Fruit fly (Drosophila melanogaster) whole organism, embryonic: Measurements from ENCODE around the gene CG32432.
A peak's percentile ranks its signal among the peaks of the same experiment; 100 is the strongest.

Experiments used
- Awh ChIP-seq: fragments of 200-800 bp; sonication (Bioruptor generic); IDR thresholded peaks from 2 replicates; pipeline ENCODE4, ENCODE4 v1.3.6; 2022; ENCODE audit warnings: missing biosample characterization, missing genetic modification characterization
- BtbVII ChIP-seq: fragments of 200-800 bp; sonication (Bioruptor generic); optimal IDR thresholded peaks from 3 replicates; lab custom pipeline; 2017; ENCODE audit warnings: missing biosample characterization, mild to moderate bottlenecking, missing genetic modification characterization
- CG11504 ChIP-seq: fragments of 200-800 bp; sonication (Bioruptor generic); optimal IDR thresholded peaks from 3 replicates; lab custom pipeline; 2019; ENCODE audit warnings: missing biosample characterization, mild to moderate bottlenecking, missing genetic modification characterization, moderate library complexity
- CG11695 ChIP-seq: fragments of 200-800 bp; sonication (Bioruptor generic); IDR thresholded peaks from 3 replicates; pipeline ENCODE4 v1.3.6; 2022; ENCODE audit warnings: missing biosample characterization, missing genetic modification characterization
- CG12071 ChIP-seq: fragments of 200-800 bp; sonication (Bioruptor generic); optimal IDR thresholded peaks from 3 replicates; lab custom pipeline; 2018; ENCODE audit warnings: missing biosample characterization, mild to moderate bottlenecking, missing genetic modification characterization
- CG12219 ChIP-seq: fragments of 200-800 bp; sonication (Bioruptor generic); optimal IDR thresholded peaks from 3 replicates; lab custom pipeline; 2018; ENCODE audit warnings: missing biosample characterization, mild to moderate bottlenecking, missing genetic modification characterization
- CG13424 ChIP-seq: fragments of 200-800 bp; sonication (Bioruptor generic); optimal IDR thresholded peaks from 2 replicates; lab custom pipeline; 2019; ENCODE audit warnings: missing biosample characterization, mild to moderate bottlenecking, missing genetic modification characterization, moderate library complexity
- CG16815 ChIP-seq: fragments of 200-800 bp; sonication (Bioruptor generic); optimal IDR thresholded peaks from 3 replicates; lab custom pipeline; 2017; ENCODE audit warnings: missing biosample characterization, mild to moderate bottlenecking, missing genetic modification characterization
- CG17359 ChIP-seq: fragments of 200-800 bp; sonication (Bioruptor generic); optimal IDR thresholded peaks from 3 replicates; lab custom pipeline; 2018; ENCODE audit warnings: missing biosample characterization, mild to moderate bottlenecking, missing genetic modification characterization, moderate library complexity
- CG17385 ChIP-seq: fragments of 200-800 bp; sonication (Bioruptor generic); optimal IDR thresholded peaks from 3 replicates; lab custom pipeline; 2018; ENCODE audit warnings: missing biosample characterization, mild to moderate bottlenecking, missing genetic modification characterization
- CG4707 ChIP-seq: fragments of 200-800 bp; sonication (Bioruptor generic); optimal IDR thresholded peaks from 2 replicates; lab custom pipeline; 2018; ENCODE audit warnings: missing biosample characterization, mild to moderate bottlenecking, missing genetic modification characterization, moderate library complexity
- CG4820 ChIP-seq: fragments of 200-800 bp; sonication (Bioruptor generic); optimal IDR thresholded peaks from 3 replicates; lab custom pipeline; 2016; ENCODE audit warnings: missing biosample characterization, missing genetic modification characterization
- CG5180 ChIP-seq: fragments of 200-800 bp; sonication (Bioruptor generic); optimal IDR thresholded peaks from 3 replicates; lab custom pipeline; 2017; ENCODE audit warnings: missing biosample characterization, missing genetic modification characterization, mild to moderate bottlenecking, moderate library complexity, missing genetic modification reagents
- CG6765 ChIP-seq: fragments of 200-800 bp; sonication (Bioruptor generic); optimal IDR thresholded peaks from 3 replicates; lab custom pipeline; 2017; ENCODE audit warnings: missing biosample characterization, mild to moderate bottlenecking, missing genetic modification characterization
- CG7357 ChIP-seq: fragments of 200-800 bp; sonication (Bioruptor generic); IDR thresholded peaks from 3 replicates; pipeline ENCODE4 v1.3.6; 2022; ENCODE audit warnings: missing biosample characterization, missing genetic modification characterization
- CG7963 ChIP-seq: fragments of 200-800 bp; sonication (Bioruptor generic); IDR thresholded peaks from 3 replicates; pipeline ENCODE4 v1.3.6; 2022; ENCODE audit warnings: missing biosample characterization, missing genetic modification characterization; ENCODE audit not compliant: partially characterized antibody
- CG8944 ChIP-seq: fragments of 200-800 bp; sonication (Bioruptor generic); optimal IDR thresholded peaks from 3 replicates; lab custom pipeline; 2016; ENCODE audit warnings: missing biosample characterization, missing genetic modification characterization
- CG9609 ChIP-seq: fragments of 200-800 bp; sonication (Bioruptor generic); optimal IDR thresholded peaks from 3 replicates; lab custom pipeline; 2016; ENCODE audit warnings: missing biosample characterization, missing genetic modification characterization
- CTCF ChIP-seq: fragments of 200-800 bp; sonication (Bioruptor generic); optimal IDR thresholded peaks from 2 replicates; lab custom pipeline; 2017; ENCODE audit warnings: missing biosample characterization, mild to moderate bottlenecking, missing genetic modification characterization, moderate library complexity
- Dip2 ChIP-seq: fragments of 200-800 bp; sonication (Bioruptor generic); IDR thresholded peaks from 2 replicates; pipeline ENCODE4 v1.3.6; 2022; ENCODE audit warnings: missing biosample characterization, missing genetic modification characterization
- Drgx ChIP-seq: fragments of 200-800 bp; sonication (Bioruptor generic); IDR thresholded peaks from 2 replicates; pipeline ENCODE4 v1.3.6; 2022; ENCODE audit warnings: missing biosample characterization, missing genetic modification characterization
- Fer3 ChIP-seq: fragments of 200-800 bp; sonication (Bioruptor generic); optimal IDR thresholded peaks from 2 replicates; lab custom pipeline; 2018; ENCODE audit warnings: missing biosample characterization, mild to moderate bottlenecking, missing genetic modification characterization, moderate library complexity
- Nf-YC ChIP-seq: fragments of 200-800 bp; optimal IDR thresholded peaks from 3 replicates; lab custom pipeline; 2019; ENCODE audit warnings: missing biosample characterization, mild to moderate bottlenecking, missing genetic modification characterization, moderate library complexity
- Ptx1 ChIP-seq: fragments of 200-800 bp; sonication (Bioruptor generic); IDR thresholded peaks from 2 replicates; pipeline ENCODE4 v1.3.6; 2022; ENCODE audit warnings: missing biosample characterization, missing genetic modification characterization
- Spps ChIP-seq: fragments of 200-800 bp; sonication (Bioruptor generic); optimal IDR thresholded peaks from 2 replicates; lab custom pipeline; 2018; ENCODE audit warnings: missing biosample characterization, mild to moderate bottlenecking, missing genetic modification characterization
- Ssrp ChIP-seq: fragments of 200-800 bp; sonication (Bioruptor generic); optimal IDR thresholded peaks from 2 replicates; lab custom pipeline; 2018; ENCODE audit warnings: missing biosample characterization, mild to moderate bottlenecking, missing genetic modification characterization, moderate library complexity
- Taf1 ChIP-seq: fragments of 200-800 bp; sonication (Bioruptor generic); IDR thresholded peaks from 2 replicates; pipeline ENCODE4 v1.3.6; 2022; ENCODE audit warnings: missing biosample characterization, missing genetic modification characterization
- abd-A ChIP-seq: fragments of 200-800 bp; sonication (Bioruptor generic); optimal IDR thresholded peaks from 3 replicates; lab custom pipeline; 2019; ENCODE audit warnings: missing biosample characterization, mild to moderate bottlenecking, missing genetic modification characterization, moderate library complexity
- bowl ChIP-seq: fragments of 200-800 bp; sonication (Bioruptor generic); IDR thresholded peaks from 2 replicates; pipeline ENCODE4 v1.3.6; 2022; ENCODE audit warnings: missing biosample characterization, missing genetic modification characterization
- dm ChIP-seq: fragments of 200-800 bp; sonication (Bioruptor generic); optimal IDR thresholded peaks from 3 replicates; lab custom pipeline; 2016; ENCODE audit warnings: missing biosample characterization, missing genetic modification characterization
- en ChIP-seq: fragments of 200-800 bp; sonication (Bioruptor generic); optimal IDR thresholded peaks from 2 replicates; lab custom pipeline; 2016; ENCODE audit warnings: missing biosample characterization, missing genetic modification characterization
- ewg ChIP-seq: fragments of 200-800 bp; sonication (Bioruptor generic); optimal IDR thresholded peaks from 3 replicates; lab custom pipeline; 2017; ENCODE audit warnings: mild to moderate bottlenecking, missing biosample characterization, missing genetic modification reagents, missing genetic modification characterization
- fd64A ChIP-seq: fragments of 200-800 bp; sonication (Bioruptor generic); optimal IDR thresholded peaks from 3 replicates; lab custom pipeline; 2018; ENCODE audit warnings: missing biosample characterization, mild to moderate bottlenecking, missing genetic modification characterization
- ftz-f1 ChIP-seq: fragments of 200-800 bp; sonication (Bioruptor generic); optimal IDR thresholded peaks from 2 replicates; lab custom pipeline; 2016; ENCODE audit warnings: missing biosample characterization, missing genetic modification characterization
- fu2 ChIP-seq: fragments of 200-800 bp; sonication (Bioruptor generic); optimal IDR thresholded peaks from 2 replicates; lab custom pipeline; 2016; ENCODE audit warnings: missing biosample characterization, missing genetic modification characterization
- gsb-n ChIP-seq: fragments of 200-800 bp; sonication (Bioruptor generic); optimal IDR thresholded peaks from 3 replicates; lab custom pipeline; 2018; ENCODE audit warnings: missing biosample characterization, mild to moderate bottlenecking, missing genetic modification characterization
- kni ChIP-seq: fragments of 200-800 bp; sonication (Bioruptor generic); optimal IDR thresholded peaks from 3 replicates; lab custom pipeline; 2017; ENCODE audit warnings: mild to moderate bottlenecking, missing biosample characterization, missing genetic modification reagents, missing genetic modification characterization
- lov ChIP-seq, 2 experiments: fragments of 200-800 bp in 1 of 2; fragments of >200 bp in 1 of 2; sonication (Bioruptor generic) in 1 of 2; IDR thresholded peaks in 1 of 2; optimal IDR thresholded peaks in 1 of 2; 2 replicates in 1 of 2; 3 replicates in 1 of 2; pipeline versions ENCODE4 v1.3.6 to Lab custom; 2017 to 2022; ENCODE audit warnings: missing biosample characterization in 1 of 2, missing genetic modification characterization in 1 of 2
- mirr ChIP-seq: fragments of 200-800 bp; sonication (Bioruptor generic); optimal IDR thresholded peaks from 3 replicates; lab custom pipeline; 2018; ENCODE audit warnings: missing biosample characterization, mild to moderate bottlenecking, missing genetic modification characterization
- pan ChIP-seq, 4 experiments: fragments of >200 bp in 3 of 4; fragments of 200-800 bp in 1 of 4; sonication (Bioruptor generic) in 1 of 4; optimal IDR thresholded peaks in 3 of 4; IDR thresholded peaks in 1 of 4; 2 replicates each; pipeline versions ENCODE4 v1.3.6 to Lab custom; 2017 to 2022; ENCODE audit warnings: missing biosample characterization in 2 of 4, missing genetic modification characterization in 2 of 4, mixed read lengths in 1 of 4
- sc ChIP-seq, 3 experiments: fragments of >200 bp in 2 of 3; fragments of 200-800 bp in 1 of 3; sonication (Bioruptor generic) in 1 of 3; optimal IDR thresholded peaks; 2 replicates in 2 of 3; 3 replicates in 1 of 3; lab custom pipeline; 2017; ENCODE audit warnings: mild to moderate bottlenecking in 1 of 3, missing biosample characterization in 1 of 3, missing genetic modification characterization in 1 of 3, missing genetic modification reagents in 1 of 3
- sd ChIP-seq: fragments of 200-800 bp; sonication (Bioruptor generic); optimal IDR thresholded peaks from 3 replicates; lab custom pipeline; 2018; ENCODE audit warnings: missing biosample characterization, mild to moderate bottlenecking, missing genetic modification characterization, moderate library complexity
- sr ChIP-seq: fragments of 200-800 bp; sonication (Bioruptor generic); IDR thresholded peaks from 3 replicates; pipeline ENCODE4 v1.3.6; 2022; ENCODE audit warnings: missing biosample characterization, missing genetic modification characterization
- tin ChIP-seq: fragments of 200-800 bp; sonication (Bioruptor generic); optimal IDR thresholded peaks from 3 replicates; lab custom pipeline; 2016; ENCODE audit warnings: missing biosample characterization, missing genetic modification characterization
- unc-4 ChIP-seq: fragments of 200-800 bp; sonication (Bioruptor generic); IDR thresholded peaks from 2 replicates; pipeline ENCODE4 v1.3.6; 2022; ENCODE audit warnings: missing biosample characterization, missing genetic modification characterization; ENCODE audit not compliant: partially characterized antibody
- vnd ChIP-seq: fragments of 200-800 bp; sonication (Bioruptor generic); IDR thresholded peaks from 3 replicates; pipeline ENCODE4 v1.3.6; 2022; ENCODE audit warnings: missing biosample characterization, missing genetic modification characterization; ENCODE audit not compliant: partially characterized antibody
- wdn ChIP-seq: fragments of 200-800 bp; sonication (Bioruptor generic); IDR thresholded peaks from 2 replicates; pipeline ENCODE4 v1.3.6; 2022; ENCODE audit warnings: missing biosample characterization, missing genetic modification characterization
- zfh2 ChIP-seq: fragments of 200-800 bp; sonication (Bioruptor generic); optimal IDR thresholded peaks from 2 replicates; lab custom pipeline; 2016; ENCODE audit warnings: missing biosample characterization, missing genetic modification characterization

CG32432 gene

DNA sequence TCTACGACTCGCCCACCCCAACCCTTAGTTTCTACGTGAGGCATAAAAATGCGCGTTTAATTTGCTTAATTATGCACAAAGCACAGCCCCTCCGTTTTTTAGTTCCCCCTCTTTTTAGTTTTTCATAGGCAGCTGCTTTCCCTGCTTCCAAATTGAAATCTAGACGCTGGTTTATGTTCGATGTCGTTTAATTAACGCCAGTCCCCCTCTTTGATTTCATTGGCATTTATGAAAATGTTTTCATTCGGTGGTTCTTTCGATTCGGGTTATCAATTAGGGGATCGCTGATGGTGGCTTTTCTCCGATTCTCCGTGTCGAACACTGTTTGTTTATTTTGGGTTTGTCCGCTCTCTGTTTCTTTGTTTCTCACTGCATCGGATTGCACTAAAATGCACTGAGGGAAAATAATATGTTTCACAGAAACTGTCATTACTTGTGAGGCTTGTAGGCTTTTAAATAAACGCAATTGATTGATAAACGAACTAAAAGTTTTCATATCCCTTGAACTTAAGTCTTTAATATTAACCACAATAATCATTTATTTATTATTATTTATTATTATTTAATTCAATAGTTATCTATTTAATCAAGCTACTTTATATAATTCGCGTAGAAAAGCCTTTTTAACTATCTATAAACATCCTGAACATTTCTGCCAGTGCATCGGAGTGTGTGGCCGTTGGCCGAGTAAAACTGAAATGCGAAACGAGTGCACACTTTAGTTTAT, 45.2 kb upstream of the CG32432 start (continued):
- TF ChIP-seq Ssrp (tag; lab: Kevin White, UChicago) (peak; percentile 70), CTCF (GFP tag; lab: Kevin White, UChicago) (no peak), Awh (peak; percentile 64; the same call in 1 of the 2 replicates), wdn (GFP tag; lab: Robert Waterston, UW) (no peak), tin (peak; percentile 19), CG4707 (GFP tag; lab: Kevin White, UChicago) (no peak), CG12071 (GFP tag; lab: Kevin White, UChicago) (no peak), en (no peak), CG11695 (GFP tag; lab: Robert Waterston, UW) (no peak), CG12219 (no peak), pan (optimal IDR thresholded peaks at IDR 0.05; lab: Kevin White, UChicago) (no peak), pan (GFP tag; optimal IDR thresholded peaks at IDR 0.05 in 1 of 2, IDR thresholded peaks at IDR 0.05 in 1 of 2) (no peak), zfh2 (GFP tag; lab: Kevin White, UChicago) (no peak), ewg (GFP tag; lab: Kevin White, UChicago) (peak; percentile 36), Ptx1 (GFP tag; lab: Robert Waterston, UW) (no peak), sd (tag; lab: Kevin White, UChicago) (no peak), dm (GFP tag; lab: Kevin White, UChicago) (no peak), gsb-n (tag; lab: Kevin White, UChicago) (peak; percentile 72), abd-A (peak; percentile 41), Taf1 (no peak), Drgx (GFP tag; lab: Robert Waterston, UW) (peak; percentile 72), sc (optimal IDR thresholded peaks at IDR 0.05; lab: Kevin White, UChicago) (no peak), sc (GFP tag; optimal IDR thresholded peaks at IDR 0.05; lab: Kevin White, UChicago) (peak; percentile 31), CG5180 (GFP tag; lab: Kevin White, UChicago) (no peak), Nf-YC (no peak), fu2 (GFP tag; lab: Kevin White, UChicago) (no peak), unc-4 (GFP tag; lab: Robert Waterston, UW) (no peak), mirr (GFP tag; lab: Kevin White, UChicago) (no peak), CG9609 (GFP tag; lab: Kevin White, UChicago) (no peak), CG4820 (GFP tag; lab: Kevin White, UChicago) (no peak), BtbVII (GFP tag; lab: Kevin White, UChicago) (no peak), CG13424 (peak; percentile 48), sr (GFP tag; lab: Robert Waterston, UW) (no peak), bowl (no peak), kni (no peak), CG17359 (peak; percentile 52), CG17385 (peak; percentile 31), vnd (no peak), CG6765 (GFP tag; lab: Kevin White, UChicago) (no peak), ftz-f1 (GFP tag; lab: Kevin White, UChicago) (no peak), CG8944 (GFP tag; lab: Kevin White, UChicago) (no peak), Dip2 (no peak), CG7963 (no peak), Fer3 (tag; lab: Kevin White, UChicago) (no peak), fd64A (no peak), lov (optimal IDR thresholded peaks at IDR 0.05; lab: Kevin White, UChicago) (no peak), lov (GFP tag; IDR thresholded peaks at IDR 0.05; lab: Robert Waterston, UW) (no peak), CG11504 (peak; percentile 72), Spps (tag; lab: Kevin White, UChicago) (peak; percentile 68), CG7357 (GFP tag; lab: Robert Waterston, UW) (no peak), CG16815 (GFP tag; lab: Kevin White, UChicago) (peak; percentile 8)
